Worm (Caenorhabditis elegans): Measurements from ENCODE around the gene F21D12.2.

DNA sequence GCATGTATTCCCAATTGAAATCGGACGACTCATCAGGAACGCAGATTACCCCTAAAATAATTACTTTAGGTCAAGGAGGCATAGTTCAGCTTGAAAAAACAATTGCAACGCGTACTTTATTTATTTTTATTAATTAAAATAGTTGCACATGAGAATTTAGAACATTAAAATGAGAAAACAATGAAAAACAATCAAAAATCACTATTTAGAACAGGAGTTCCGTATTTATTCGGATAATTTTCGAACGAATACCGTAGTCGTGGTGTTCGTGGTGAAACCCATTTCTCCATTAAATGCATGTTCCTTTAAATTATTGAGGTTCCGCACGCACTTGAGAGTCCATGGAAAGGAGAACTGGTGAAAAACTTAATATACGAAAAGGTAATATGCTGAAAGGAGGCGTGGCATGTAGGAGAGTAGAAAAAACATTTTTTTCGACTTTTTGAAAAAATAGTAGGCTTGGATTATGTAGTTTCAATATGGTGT is 19.3 kb upstream of the F21D12.2 start, which contains the start of gene puf-8:
- TF ChIP-seq elt-2 (tag; optimal IDR thresholded peaks at IDR 0.05) (no peak), nhr-237 (tag; optimal IDR thresholded peaks at IDR 0.05) (no peak), aly-2 (tag; optimal IDR thresholded peaks at IDR 0.05) (no peak), pha-4 (tag; optimal IDR thresholded peaks at IDR 0.05) (no peak)

Data from whole organism, L3 larva.